Worm (Caenorhabditis elegans): ENCODE data around the gene T04G9.7.

The T04G9.7 gene

ce11 chrX:727737-728136 lies 42.9 kb upstream of the T04G9.7 start (continued):
- TF ChIP-seq F23B12.7 (tag; optimal IDR thresholded peaks at IDR 0.05; ENCODE audit: insufficient read depth) (no peak), lsl-1 (GFP tag; optimal IDR thresholded peaks at IDR 0.05) (no peak), ama-1 (optimal IDR thresholded peaks at IDR 0.05) (no peak), ama-1 (GFP tag; optimal IDR thresholded peaks at IDR 0.05) (no peak), C17E4.6 (GFP tag; IDR thresholded peaks at IDR 0.05) (no peak), B0035.1 (tag; optimal IDR thresholded peaks at IDR 0.05) (no peak), atf-7 (tag; optimal IDR thresholded peaks at IDR 0.05) (no peak), nhr-120 (GFP tag; IDR thresholded peaks at IDR 0.05) (no peak), F55B11.4 (tag; optimal IDR thresholded peaks at IDR 0.05; ENCODE audit: borderline replicate concordance, insufficient read depth) (no peak), rcor-1 (GFP tag; IDR thresholded peaks at IDR 0.05) (peak; percentile 52; the same call in 1 of the 2 replicates)

ce11 chrX:729062-729461 lies 41.6 kb upstream of the T04G9.7 start:
- TF ChIP-seq lin-54 (GFP tag; optimal IDR thresholded peaks at IDR 0.05) (no peak), B0035.1 (tag; optimal IDR thresholded peaks at IDR 0.05) (no peak), ceh-79 (tag; optimal IDR thresholded peaks at IDR 0.05) (no peak), tlf-1 (GFP tag; optimal IDR thresholded peaks at IDR 0.05) (no peak), tbp1 (GFP tag; optimal IDR thresholded peaks at IDR 0.05) (no peak), hmg-1.2 (GFP tag; IDR thresholded peaks at IDR 0.05) (no peak), B0261.1 (tag; optimal IDR thresholded peaks at IDR 0.05) (no peak), ccch-3 (GFP tag; optimal IDR thresholded peaks at IDR 0.05) (no peak), sdz-38 (tag; optimal IDR thresholded peaks at IDR 0.05) (no peak), chd-7 (tag; optimal IDR thresholded peaks at IDR 0.05) (no peak), ztf-3 (GFP tag; optimal IDR thresholded peaks at IDR 0.05) (no peak), dpff-1 (tag; optimal IDR thresholded peaks at IDR 0.05) (no peak), ztf-22 (GFP tag; optimal IDR thresholded peaks at IDR 0.05) (no peak), let-526 (GFP tag; IDR thresholded peaks at IDR 0.05) (no peak), athp-1 (tag; optimal IDR thresholded peaks at IDR 0.05) (no peak), Y53F4B.3 (GFP tag; IDR thresholded peaks at IDR 0.05) (no peak), sptf-2 (GFP tag; optimal IDR thresholded peaks at IDR 0.05) (no peak)

DNA sequence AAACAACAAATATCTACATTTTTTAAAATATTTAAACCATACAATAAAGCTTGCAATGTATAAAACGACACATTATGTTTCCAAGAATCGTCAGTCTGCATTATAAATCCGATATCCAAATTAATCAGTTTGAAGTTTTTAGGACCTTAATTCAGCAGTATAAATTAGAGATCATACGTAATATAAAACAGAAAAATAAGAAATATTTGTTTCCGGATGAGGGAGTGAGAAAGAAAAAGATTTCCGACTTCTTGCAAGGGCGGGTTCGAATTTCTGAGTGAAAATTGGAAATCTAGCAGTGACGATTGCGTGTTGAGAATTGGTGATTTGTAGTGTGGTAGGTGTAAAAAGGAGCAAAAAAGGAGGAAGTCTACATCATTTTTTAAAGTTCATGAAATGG lies 35.1 kb upstream of the T04G9.7 start, which contains the start of gene npr-19:
npr-19 (minus strand) TSS at position 101 of the 400 bp plus-strand sequence.
- TF ChIP-seq lin-26 (GFP tag; IDR thresholded peaks at IDR 0.05) (no peak), mxl-1 (tag; optimal IDR thresholded peaks at IDR 0.05) (no peak), xnd-1 (tag; optimal IDR thresholded peaks at IDR 0.05) (no peak), him-1 (tag; optimal IDR thresholded peaks at IDR 0.05) (no peak), lir-1 (GFP tag; conservative IDR thresholded peaks at IDR 0.05) (no peak), pha-4 (tag; optimal IDR thresholded peaks at IDR 0.05) (no peak), F33H1.4 (GFP tag; IDR thresholded peaks at IDR 0.05) (no peak), zim-3 (tag; optimal IDR thresholded peaks at IDR 0.05) (no peak), F37B4.10 (GFP tag; IDR thresholded peaks at IDR 0.05) (no peak), nhr-120 (GFP tag; IDR thresholded peaks at IDR 0.05) (no peak), C06A6.2 (GFP tag; conservative IDR thresholded peaks at IDR 0.05) (no peak), sptf-2 (GFP tag; optimal IDR thresholded peaks at IDR 0.05) (no peak), madf-3 (GFP tag; IDR thresholded peaks at IDR 0.05) (no peak), fkh-3 (tag; optimal IDR thresholded peaks at IDR 0.05) (no peak), Y56A3A.18 (GFP tag; IDR thresholded peaks at IDR 0.05) (no peak), ztf-6 (GFP tag; IDR thresholded peaks at IDR 0.05) (no peak), gei-17 (GFP tag; optimal IDR thresholded peaks at IDR 0.05) (no peak), nhr-90 (tag; optimal IDR thresholded peaks at IDR 0.05) (no peak), nfya-2 (GFP tag; IDR thresholded peaks at IDR 0.05) (no peak)
